Worm (Caenorhabditis elegans) whole organism, L4 larva: ENCODE data around the gene nhr-196.
"Not testable (repeated sequence)": the region's sequence is repeated elsewhere in the genome, so short reads cannot be mapped to it uniquely, and the experiment has no call there.

Experiments
- D1046.2 ChIP-seq: fragments of 200-800 bp; sonication (Bioruptor generic); IDR thresholded peaks from 2 replicates; pipeline ENCODE4 v1.3.6; 2022; ENCODE audit warnings: missing genetic modification characterization, missing compliant biosample characterization
- F26F4.8 ChIP-seq: fragments of 200-800 bp; sonication (Bioruptor generic); conservative IDR thresholded peaks from 2 replicates; pipeline ENCODE4 v1.3.6; 2022; ENCODE audit warnings: missing genetic modification characterization, missing compliant biosample characterization
- F44E2.7 ChIP-seq: fragments of 200-800 bp; sonication (Bioruptor generic); IDR thresholded peaks from 2 replicates; pipeline ENCODE4 v2.1.2; 2022; ENCODE audit warnings: missing genetic modification characterization, missing compliant biosample characterization
- F49E8.2 ChIP-seq: sonication (generic microtip); optimal IDR thresholded peaks from 2 replicates; lab custom pipeline; 2016; ENCODE audit warnings: missing compliant biosample characterization, mild to moderate bottlenecking, missing genetic modification characterization, borderline replicate concordance
- R02D3.7 ChIP-seq: fragments of 150-350 bp; sonication (generic microtip); optimal IDR thresholded peaks from 3 replicates; lab custom pipeline; 2014; ENCODE audit warnings: missing biosample characterization, missing genetic modification characterization
- T26A8.4 ChIP-seq: fragments of 200-800 bp; sonication (Bioruptor generic); IDR thresholded peaks from 2 replicates; pipeline ENCODE4 v1.3.6; 2022; ENCODE audit warnings: missing genetic modification characterization, missing compliant biosample characterization
- Y48G9A.11 ChIP-seq: fragments of 200-800 bp; sonication (Bioruptor generic); IDR thresholded peaks from 2 replicates; pipeline ENCODE4 v1.3.6; 2022; ENCODE audit warnings: missing genetic modification reagents, missing genetic modification characterization, missing compliant biosample characterization
- ZK337.2 ChIP-seq: fragments of 200-800 bp; sonication (Bioruptor generic); IDR thresholded peaks from 2 replicates; pipeline ENCODE4 v1.3.6; 2022; ENCODE audit warnings: missing genetic modification reagents, missing genetic modification characterization, missing compliant biosample characterization
- ama-1 ChIP-seq: fragments of 150-350 bp; optimal IDR thresholded peaks from 2 replicates; lab custom pipeline; 2014; ENCODE audit warnings: inconsistent platforms, mixed read lengths
- ceh-20 ChIP-seq: fragments of 200-800 bp; sonication (Bioruptor generic); IDR thresholded peaks from 2 replicates; pipeline ENCODE4 v1.3.6; 2022; ENCODE audit warnings: missing genetic modification reagents, missing genetic modification characterization, missing compliant biosample characterization
- ceh-28 ChIP-seq: fragments of 150-350 bp; optimal IDR thresholded peaks from 2 replicates; lab custom pipeline; 2014; ENCODE audit warnings: missing biosample characterization, missing genetic modification reagents, missing genetic modification characterization
- ceh-32 ChIP-seq: sonication (generic microtip); optimal IDR thresholded peaks from 2 replicates; lab custom pipeline; 2016; ENCODE audit warnings: mild to moderate bottlenecking, missing genetic modification characterization, missing compliant biosample characterization; ENCODE audit not compliant: poor library complexity
- ceh-82 ChIP-seq: sonication (generic microtip); optimal IDR thresholded peaks from 2 replicates; lab custom pipeline; 2017; ENCODE audit warnings: missing biosample characterization, missing genetic modification characterization
- daf-12 ChIP-seq: fragments of 150-350 bp; optimal IDR thresholded peaks from 2 replicates; lab custom pipeline; 2014; ENCODE audit warnings: missing biosample characterization, missing genetic modification reagents, missing genetic modification characterization
- daf-16 ChIP-seq, 3 experiments: sonication (generic microtip); optimal IDR thresholded peaks; 2 replicates each; lab custom pipeline; 2016 to 2017; ENCODE audit warnings: missing genetic modification characterization in 3 of 3, missing genetic modification reagents in 3 of 3, mild to moderate bottlenecking in 2 of 3, missing compliant biosample characterization in 2 of 3, missing biosample characterization in 1 of 3, moderate library complexity in 1 of 3
- duxl-1 ChIP-seq: sonication (generic microtip); optimal IDR thresholded peaks from 2 replicates; lab custom pipeline; 2016; ENCODE audit warnings: mild to moderate bottlenecking, missing genetic modification characterization, moderate library complexity, missing compliant biosample characterization; ENCODE audit not compliant: poor library complexity
- egl-27 ChIP-seq: sonication (generic microtip); optimal IDR thresholded peaks from 3 replicates; lab custom pipeline; 2017; ENCODE audit warnings: missing biosample characterization, missing genetic modification reagents, missing genetic modification characterization
- egl-43 ChIP-seq: fragments of 200-800 bp; sonication (Bioruptor generic); IDR thresholded peaks from 2 replicates; pipeline ENCODE4 v1.3.6; 2022; ENCODE audit warnings: missing genetic modification reagents, missing genetic modification characterization, missing compliant biosample characterization
- fos-1 ChIP-seq: fragments of 150-350 bp; optimal IDR thresholded peaks from 2 replicates; lab custom pipeline; 2014; ENCODE audit warnings: missing biosample characterization, missing genetic modification characterization
- lim-7 ChIP-seq: fragments of 200-800 bp; sonication (Bioruptor generic); IDR thresholded peaks from 2 replicates; pipeline ENCODE4 v1.3.6; 2022; ENCODE audit warnings: missing genetic modification characterization, missing compliant biosample characterization
- lin-1 ChIP-seq: fragments of 200-800 bp; sonication (Bioruptor generic); IDR thresholded peaks from 2 replicates; pipeline ENCODE4 v1.3.6; 2022; ENCODE audit warnings: missing genetic modification reagents, missing genetic modification characterization, missing compliant biosample characterization
- lin-38 ChIP-seq: fragments of 200-800 bp; sonication (Bioruptor generic); IDR thresholded peaks from 2 replicates; pipeline ENCODE4 v1.3.6; 2022; ENCODE audit warnings: missing genetic modification reagents, missing genetic modification characterization, missing compliant biosample characterization
- lsy-2 ChIP-seq, 2 experiments: fragments of 150-350 bp in 1 of 2; sonication (generic microtip) in 1 of 2; optimal IDR thresholded peaks; 2 replicates each; lab custom pipeline; 2014 to 2017; ENCODE audit warnings: missing biosample characterization in 2 of 2, missing genetic modification characterization in 2 of 2
- madf-5 ChIP-seq, 2 experiments: fragments of 200-800 bp; sonication (Bioruptor generic); IDR thresholded peaks; 2 replicates each; pipeline ENCODE4 v1.3.6; 2022; ENCODE audit warnings: missing compliant biosample characterization in 2 of 2, missing genetic modification characterization in 2 of 2
- mxl-3 ChIP-seq: fragments of 200-800 bp; sonication (Bioruptor generic); optimal IDR thresholded peaks from 2 replicates; lab custom pipeline; 2018; ENCODE audit warnings: mild to moderate bottlenecking, missing genetic modification characterization, missing compliant biosample characterization
- nhr-11 ChIP-seq: fragments of 150-350 bp; optimal IDR thresholded peaks from 2 replicates; lab custom pipeline; 2014; ENCODE audit warnings: missing biosample characterization, missing genetic modification characterization
- nhr-111 ChIP-seq: fragments of 200-800 bp; sonication (Bioruptor generic); optimal IDR thresholded peaks from 2 replicates; lab custom pipeline; 2018; ENCODE audit warnings: mild to moderate bottlenecking, missing genetic modification characterization, missing compliant biosample characterization
- rbr-2 ChIP-seq: sonication (generic microtip); optimal IDR thresholded peaks from 2 replicates; lab custom pipeline; 2016; ENCODE audit warnings: missing genotype, missing genetic modification characterization, missing compliant biosample characterization
- set-16 ChIP-seq: fragments of 200-800 bp; sonication (Bioruptor generic); IDR thresholded peaks from 2 replicates; pipeline ENCODE4 v1.3.6; 2022; ENCODE audit warnings: missing genetic modification reagents, missing genetic modification characterization, missing compliant biosample characterization
- snpc-1.2 ChIP-seq: fragments of 200-800 bp; sonication (Bioruptor generic); IDR thresholded peaks from 2 replicates; pipeline ENCODE4 v1.3.6; 2022; ENCODE audit warnings: missing genetic modification reagents, missing genetic modification characterization, missing compliant biosample characterization
- spr-1 ChIP-seq: sonication (generic microtip); optimal IDR thresholded peaks from 2 replicates; lab custom pipeline; 2016; ENCODE audit warnings: mild to moderate bottlenecking, missing genetic modification characterization, missing compliant biosample characterization
- zag-1 ChIP-seq: fragments of 150-350 bp; optimal IDR thresholded peaks from 2 replicates; lab custom pipeline; 2014; ENCODE audit warnings: missing biosample characterization, missing genetic modification characterization
- ztf-7 ChIP-seq: fragments of 150-350 bp; optimal IDR thresholded peaks from 2 replicates; lab custom pipeline; 2014; ENCODE audit warnings: missing biosample characterization, missing genetic modification characterization

The nhr-196 gene

DNA sequence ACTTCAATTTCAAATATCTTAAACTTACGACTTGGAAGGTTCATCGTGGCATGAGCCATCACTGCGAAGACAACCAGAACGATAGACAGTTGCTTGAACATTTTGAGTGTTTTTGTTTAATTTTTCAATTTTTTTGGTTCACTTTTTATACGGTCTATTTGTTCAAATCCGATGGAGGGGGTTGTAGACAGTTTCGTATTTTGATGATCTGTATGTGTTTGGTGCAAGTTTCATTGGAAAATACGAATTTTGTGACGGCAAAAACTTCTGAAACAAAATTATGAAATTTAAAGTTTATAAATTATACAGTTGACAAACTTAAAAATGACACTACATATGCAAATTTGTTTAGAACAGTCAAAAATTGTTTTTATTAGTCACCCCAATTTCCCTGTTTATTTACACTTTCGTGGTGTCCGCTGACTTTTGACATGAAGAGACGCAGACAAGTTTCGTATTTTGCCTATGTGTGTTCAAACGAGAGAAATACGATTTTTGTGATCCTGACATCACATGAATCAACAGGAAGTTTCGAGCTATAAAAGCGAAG lies 37.9 kb upstream of the nhr-196 start, which contains the start of the genes C55A1.7 and C55A1.6:
Gene C55A1.7 (minus strand): TSS at position 101 of the 550 bp plus-strand sequence.
Gene C55A1.6 (plus strand): TSS at position 500 of the 550 bp plus-strand sequence.
- TF ChIP-seq F26F4.8 (GFP tag; lab: Robert Waterston, UW); ztf-7 (tag; lab: Kevin White, UChicago); ZK337.2 (GFP tag; lab: Robert Waterston, UW): not testable (repeated sequence)
- TF ChIP-seq, all 104 proteins: peak for 0; not testable (repeated sequence) for 104

ce11 chrV:15650167-15650566 lies 35.3 kb upstream of the nhr-196 start, which contains the start of gene sru-42:
Gene sru-42, plus strand, starts transcription at chrV:15650467.
- TF ChIP-seq lsy-2 (tag; optimal IDR thresholded peaks at IDR 0.05; lab: Kevin White, UChicago), result no peak
- TF ChIP-seq daf-12 (tag; lab: Kevin White, UChicago), result no peak
- TF ChIP-seq set-16 (GFP tag; lab: Robert Waterston, UW), result no peak
- TF ChIP-seq mxl-3 (GFP tag; lab: Kevin White, UChicago), result no peak
- no peak for TF ChIP-seq zag-1 (tag; lab: Kevin White, UChicago)
- TF ChIP-seq nhr-111, result no peak
- TF ChIP-seq F44E2.7 (GFP tag; lab: Robert Waterston, UW), result no peak
- no peak for TF ChIP-seq duxl-1 (tag; lab: Kevin White, UChicago)
- no peak for TF ChIP-seq lin-38
- no peak for TF ChIP-seq madf-5 (GFP tag; IDR thresholded peaks at IDR 0.05; lab: Robert Waterston, UW)
- TF ChIP-seq rbr-2 (tag; lab: Kevin White, UChicago), result no peak
- no peak for TF ChIP-seq ceh-32 (tag; lab: Kevin White, UChicago)
- TF ChIP-seq lin-1 (GFP tag; lab: Robert Waterston, UW), result no peak
- TF ChIP-seq R02D3.7 (tag; lab: Kevin White, UChicago), result no peak
- no peak for TF ChIP-seq nhr-11 (tag; lab: Kevin White, UChicago)
- no peak for TF ChIP-seq F49E8.2 (tag; lab: Kevin White, UChicago)
- TF ChIP-seq spr-1 (tag; lab: Kevin White, UChicago), result no peak
- TF ChIP-seq ceh-82, result no peak
- TF ChIP-seq egl-27 (tag; lab: Kevin White, UChicago), result no peak
- no peak for TF ChIP-seq fos-1

DNA sequence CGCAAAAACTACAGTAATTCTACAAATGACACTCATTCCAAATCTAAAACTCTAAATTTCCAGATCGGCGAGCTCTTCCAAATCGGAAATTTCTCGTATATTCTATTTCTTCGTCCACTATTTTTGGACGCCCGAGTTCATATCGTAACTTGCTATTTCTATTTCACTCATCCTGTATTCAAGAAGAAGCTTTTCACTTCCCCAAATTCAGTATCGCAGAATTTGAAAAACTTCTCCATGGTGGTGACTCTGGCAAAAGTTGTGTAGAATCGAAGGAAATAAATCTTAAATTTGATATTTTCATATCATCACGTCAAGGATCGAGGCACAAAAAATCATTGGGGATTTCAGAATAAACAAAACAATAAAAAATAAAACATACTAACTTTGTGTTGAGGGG lies 33.4 kb upstream of the nhr-196 start:
- TF ChIP-seq Y48G9A.11 (GFP tag; lab: Robert Waterston, UW), result no peak
- TF ChIP-seq egl-27 (tag; lab: Kevin White, UChicago), result no peak
- TF ChIP-seq daf-16 (GFP tag; optimal IDR thresholded peaks at IDR 0.05; lab: Kevin White, UChicago), result no peak
- no peak for TF ChIP-seq daf-16 (tag; optimal IDR thresholded peaks at IDR 0.05; lab: Kevin White, UChicago)
- peak; percentile 87 for TF ChIP-seq ama-1 (lab: Kevin White, UChicago)
- TF ChIP-seq T26A8.4 (GFP tag; lab: Robert Waterston, UW), result 0 out of 2 replicates have a peak, but pooled peaks have one; percentile 0
- 0 out of 2 replicates have a peak, but pooled peaks have one; percentile 47 for TF ChIP-seq snpc-1.2 (GFP tag; lab: Robert Waterston, UW)
- no peak for TF ChIP-seq ceh-28 (tag; lab: Kevin White, UChicago)
- TF ChIP-seq egl-43 (GFP tag; lab: Robert Waterston, UW), result 0 out of 2 replicates have a peak, but pooled peaks have one; percentile 44
- TF ChIP-seq lim-7, result 0 out of 2 replicates have a peak, but pooled peaks have one; percentile 34

DNA sequence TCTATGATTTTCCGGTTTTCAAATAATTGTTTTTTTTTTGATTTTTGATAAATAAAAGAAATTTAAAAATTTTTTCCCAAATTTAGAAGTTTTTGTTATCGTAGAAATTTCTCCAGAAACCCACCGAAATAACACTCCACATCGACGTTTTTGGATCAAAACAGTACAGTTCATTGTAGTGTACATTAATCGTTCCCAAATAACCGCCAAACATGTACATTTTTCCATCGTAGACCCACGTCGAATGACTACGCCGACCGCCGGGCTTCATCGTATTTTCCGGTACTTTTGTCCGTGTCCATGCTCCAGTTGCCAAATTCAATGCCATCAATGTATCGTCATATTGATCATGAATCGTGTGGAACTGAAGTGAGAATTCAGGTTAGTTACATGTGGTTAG lies 31.4 kb upstream of the nhr-196 start, which contains the start of gene F53E4.2:
Gene F53E4.2 (plus strand): TSS at position 301 of the 400 bp plus-strand sequence.
- no peak for TF ChIP-seq F44E2.7 (GFP tag; lab: Robert Waterston, UW)
- TF ChIP-seq D1046.2 (GFP tag; lab: Robert Waterston, UW), result 0 out of 2 replicates have a peak, but pooled peaks have one; percentile 16
- TF ChIP-seq ceh-20 (GFP tag; lab: Robert Waterston, UW), result no peak
- no peak for TF ChIP-seq fos-1
